Fruit fly (Drosophila melanogaster) whole organism, embryonic: ENCODE measurements around the gene CG10470.

Experiments
- Awh ChIP-seq: fragments of 200-800 bp; sonication (Bioruptor generic); IDR thresholded peaks from 2 replicates; pipeline ENCODE4, ENCODE4 v1.3.6; 2022; ENCODE audit warnings: missing biosample characterization, missing genetic modification characterization
- CG10209 ChIP-seq: fragments of 200-800 bp; sonication (Bioruptor generic); optimal IDR thresholded peaks from 3 replicates; lab custom pipeline; 2017; ENCODE audit warnings: missing biosample characterization, mild to moderate bottlenecking, missing genetic modification characterization, missing genetic modification reagents
- CG10321 ChIP-seq: fragments of 200-800 bp; sonication (Bioruptor generic); IDR thresholded peaks from 2 replicates; pipeline ENCODE4 v1.3.6; 2022; ENCODE audit warnings: missing biosample characterization, missing genetic modification characterization
- CG12659 ChIP-seq: fragments of 200-800 bp; sonication (Bioruptor generic); optimal IDR thresholded peaks from 3 replicates; lab custom pipeline; 2017; ENCODE audit warnings: mild to moderate bottlenecking, missing biosample characterization, missing genetic modification reagents, missing genetic modification characterization
- CG12744 ChIP-seq: fragments of 200-800 bp; sonication (Bioruptor generic); optimal IDR thresholded peaks from 2 replicates; lab custom pipeline; 2016; ENCODE audit warnings: missing biosample characterization, missing genetic modification characterization
- CG16813 ChIP-seq: fragments of 200-800 bp; sonication (Bioruptor generic); IDR thresholded peaks from 3 replicates; pipeline ENCODE4 v1.3.6; 2022; ENCODE audit warnings: missing biosample characterization, missing genetic modification characterization; ENCODE audit not compliant: partially characterized antibody
- CG17328 ChIP-seq: fragments of 200-800 bp; sonication (Bioruptor generic); IDR thresholded peaks from 2 replicates; pipeline ENCODE4 v1.3.6; 2022; ENCODE audit warnings: missing biosample characterization, missing genetic modification characterization
- CG17359 ChIP-seq: fragments of 200-800 bp; sonication (Bioruptor generic); optimal IDR thresholded peaks from 3 replicates; lab custom pipeline; 2018; ENCODE audit warnings: missing biosample characterization, mild to moderate bottlenecking, missing genetic modification characterization, moderate library complexity
- CG17802 ChIP-seq: fragments of 200-800 bp; sonication (Bioruptor generic); optimal IDR thresholded peaks from 2 replicates; lab custom pipeline; 2018; ENCODE audit warnings: missing biosample characterization, mild to moderate bottlenecking, missing genetic modification characterization, moderate library complexity
- CG18262 ChIP-seq: fragments of 200-800 bp; optimal IDR thresholded peaks from 3 replicates; lab custom pipeline; 2019; ENCODE audit warnings: missing biosample characterization, mild to moderate bottlenecking, missing genetic modification characterization, moderate library complexity
- CG2116 ChIP-seq: fragments of 200-800 bp; sonication (Bioruptor generic); optimal IDR thresholded peaks from 3 replicates; lab custom pipeline; 2018; ENCODE audit warnings: missing biosample characterization, mild to moderate bottlenecking, missing genetic modification characterization
- CG2120 ChIP-seq: fragments of 200-800 bp; sonication (Bioruptor generic); optimal IDR thresholded peaks from 3 replicates; lab custom pipeline; 2016; ENCODE audit warnings: missing biosample characterization, missing genetic modification characterization
- CG2199 ChIP-seq: fragments of 200-800 bp; sonication (Bioruptor generic); IDR thresholded peaks from 3 replicates; pipeline ENCODE4 v1.3.6; 2022; ENCODE audit warnings: missing biosample characterization, missing genetic modification characterization
- CG2678 ChIP-seq: fragments of 200-800 bp; sonication (Bioruptor generic); optimal IDR thresholded peaks from 3 replicates; lab custom pipeline; 2019; ENCODE audit warnings: missing biosample characterization, mild to moderate bottlenecking, missing genetic modification characterization, moderate library complexity
- CG30020 ChIP-seq: fragments of 200-800 bp; optimal IDR thresholded peaks from 2 replicates; lab custom pipeline; 2019; ENCODE audit warnings: missing biosample characterization, mild to moderate bottlenecking, missing genetic modification characterization, moderate library complexity
- CG30431 ChIP-seq: fragments of 200-800 bp; sonication (Bioruptor generic); optimal IDR thresholded peaks from 2 replicates; lab custom pipeline; 2017; ENCODE audit warnings: missing biosample characterization, missing genetic modification characterization
- CG3726 ChIP-seq: fragments of 200-800 bp; sonication (Bioruptor generic); IDR thresholded peaks from 3 replicates; pipeline ENCODE4, ENCODE4 v1.3.6; 2022; ENCODE audit warnings: missing biosample characterization, missing genetic modification characterization
- CG4360 ChIP-seq: fragments of 200-800 bp; sonication (Bioruptor generic); IDR thresholded peaks from 2 replicates; pipeline ENCODE4 v1.3.6; 2022; ENCODE audit warnings: missing biosample characterization, missing genetic modification characterization
- CG4820 ChIP-seq: fragments of 200-800 bp; sonication (Bioruptor generic); optimal IDR thresholded peaks from 3 replicates; lab custom pipeline; 2016; ENCODE audit warnings: missing biosample characterization, missing genetic modification characterization
- CG7357 ChIP-seq: fragments of 200-800 bp; sonication (Bioruptor generic); IDR thresholded peaks from 3 replicates; pipeline ENCODE4 v1.3.6; 2022; ENCODE audit warnings: missing biosample characterization, missing genetic modification characterization
- CG7928 ChIP-seq: fragments of 200-800 bp; sonication (Bioruptor generic); optimal IDR thresholded peaks from 2 replicates; lab custom pipeline; 2017; ENCODE audit warnings: missing biosample characterization, mild to moderate bottlenecking, missing genetic modification characterization
- CG8290 ChIP-seq, 3 experiments: fragments of 200-800 bp; sonication (Bioruptor generic); optimal IDR thresholded peaks; 2 replicates each; lab custom pipeline; 2016 to 2019; ENCODE audit warnings: missing biosample characterization in 3 of 3, missing genetic modification characterization in 3 of 3, mild to moderate bottlenecking in 2 of 3, moderate library complexity in 1 of 3
- CG8924 ChIP-seq: fragments of 200-800 bp; optimal IDR thresholded peaks from 3 replicates; lab custom pipeline; 2019; ENCODE audit warnings: missing biosample characterization, mild to moderate bottlenecking, missing genetic modification characterization, moderate library complexity
- CG9876 ChIP-seq: fragments of 200-800 bp; sonication (Bioruptor generic); optimal IDR thresholded peaks from 2 replicates; lab custom pipeline; 2016; ENCODE audit warnings: missing biosample characterization, missing genetic modification characterization
- D ChIP-seq, 2 experiments: fragments of 200-800 bp in 1 of 2; fragments of >200 bp in 1 of 2; sonication (Bioruptor generic) in 1 of 2; optimal IDR thresholded peaks; 2 replicates in 1 of 2; 3 replicates in 1 of 2; lab custom pipeline; 2017; ENCODE audit warnings: mild to moderate bottlenecking in 1 of 2, missing biosample characterization in 1 of 2, missing genetic modification characterization in 1 of 2, missing genetic modification reagents in 1 of 2
- Dbx ChIP-seq: fragments of 200-800 bp; sonication (Bioruptor generic); IDR thresholded peaks from 3 replicates; pipeline ENCODE4 v1.3.6; 2022; ENCODE audit warnings: missing biosample characterization, missing genetic modification characterization
- Ets97D ChIP-seq: fragments of 200-800 bp; sonication (Bioruptor generic); optimal IDR thresholded peaks from 3 replicates; lab custom pipeline; 2016; ENCODE audit warnings: missing biosample characterization, missing genetic modification characterization
- Fer1 ChIP-seq: fragments of 200-800 bp; sonication (Bioruptor generic); optimal IDR thresholded peaks from 2 replicates; lab custom pipeline; 2017; ENCODE audit warnings: missing biosample characterization, mild to moderate bottlenecking, missing genetic modification characterization
- HHEX ChIP-seq: fragments of 200-800 bp; sonication (Bioruptor generic); optimal IDR thresholded peaks from 3 replicates; lab custom pipeline; 2017; ENCODE audit warnings: missing biosample characterization, mild to moderate bottlenecking, missing genetic modification characterization, missing genetic modification reagents
- HmgD ChIP-seq: fragments of 200-800 bp; sonication (Bioruptor generic); optimal IDR thresholded peaks from 3 replicates; lab custom pipeline; 2016; ENCODE audit warnings: missing biosample characterization, missing genetic modification characterization
- Hmx ChIP-seq: fragments of 200-800 bp; sonication (Bioruptor generic); optimal IDR thresholded peaks from 2 replicates; lab custom pipeline; 2016; ENCODE audit warnings: missing biosample characterization, missing genetic modification characterization
- Meics ChIP-seq: fragments of 200-800 bp; sonication (Bioruptor generic); optimal IDR thresholded peaks from 2 replicates; lab custom pipeline; 2017; ENCODE audit warnings: missing biosample characterization, mild to moderate bottlenecking, missing genetic modification characterization
- PHDP ChIP-seq: fragments of 200-800 bp; sonication (Bioruptor generic); optimal IDR thresholded peaks from 3 replicates; lab custom pipeline; 2018; ENCODE audit warnings: missing biosample characterization, mild to moderate bottlenecking, missing genetic modification characterization, moderate library complexity
- Rfx ChIP-seq: fragments of 200-800 bp; sonication (Bioruptor generic); IDR thresholded peaks from 2 replicates; pipeline ENCODE4 v1.3.6; 2022; ENCODE audit warnings: missing biosample characterization, missing genetic modification characterization
- Six4 ChIP-seq: fragments of 200-800 bp; sonication (Bioruptor generic); optimal IDR thresholded peaks from 2 replicates; lab custom pipeline; 2016; ENCODE audit warnings: missing biosample characterization, missing genetic modification characterization
- bowl ChIP-seq: fragments of 200-800 bp; sonication (Bioruptor generic); IDR thresholded peaks from 2 replicates; pipeline ENCODE4 v1.3.6; 2022; ENCODE audit warnings: missing biosample characterization, missing genetic modification characterization
- caup ChIP-seq: fragments of 200-800 bp; sonication (Bioruptor generic); optimal IDR thresholded peaks from 3 replicates; lab custom pipeline; 2017; ENCODE audit warnings: missing biosample characterization, mild to moderate bottlenecking, missing genetic modification characterization, moderate library complexity; ENCODE audit not compliant: severe bottlenecking
- chif ChIP-seq, 2 experiments: fragments of 200-800 bp; sonication (Bioruptor generic); optimal IDR thresholded peaks; 3 replicates each; lab custom pipeline; 2016; ENCODE audit warnings: missing biosample characterization in 2 of 2, missing genetic modification characterization in 2 of 2
- chm ChIP-seq: fragments of 200-800 bp; sonication (Bioruptor generic); IDR thresholded peaks from 2 replicates; pipeline ENCODE4 v1.3.6; 2022; ENCODE audit warnings: missing biosample characterization, missing genetic modification characterization
- danr ChIP-seq: fragments of 200-800 bp; sonication (Bioruptor generic); IDR thresholded peaks from 2 replicates; pipeline ENCODE4 v1.3.6; 2022; ENCODE audit warnings: missing biosample characterization, missing genetic modification characterization
- fd3F ChIP-seq: fragments of 200-800 bp; sonication (Bioruptor generic); optimal IDR thresholded peaks from 2 replicates; lab custom pipeline; 2018; ENCODE audit warnings: missing biosample characterization, mild to moderate bottlenecking, missing genetic modification characterization, moderate library complexity
- lab ChIP-seq: fragments of 200-800 bp; sonication (Bioruptor generic); optimal IDR thresholded peaks from 3 replicates; lab custom pipeline; 2017; ENCODE audit warnings: missing biosample characterization, missing genetic modification characterization, mild to moderate bottlenecking, moderate library complexity, missing genetic modification reagents
- pb ChIP-seq: fragments of 200-800 bp; sonication (Bioruptor generic); optimal IDR thresholded peaks from 3 replicates; lab custom pipeline; 2016; ENCODE audit warnings: missing biosample characterization, missing genetic modification characterization
- pita ChIP-seq: fragments of 200-800 bp; sonication (Bioruptor generic); optimal IDR thresholded peaks from 2 replicates; lab custom pipeline; 2017; ENCODE audit warnings: missing biosample characterization, mild to moderate bottlenecking, missing genetic modification characterization
- pros ChIP-seq: fragments of 200-800 bp; sonication (Bioruptor generic); optimal IDR thresholded peaks from 3 replicates; lab custom pipeline; 2019; ENCODE audit warnings: missing biosample characterization, mild to moderate bottlenecking, missing genetic modification characterization, moderate library complexity
- pzg ChIP-seq: fragments of 200-800 bp; sonication (Bioruptor generic); optimal IDR thresholded peaks from 3 replicates; lab custom pipeline; 2018; ENCODE audit warnings: missing biosample characterization, mild to moderate bottlenecking, missing genetic modification characterization, moderate library complexity
- sim ChIP-seq: fragments of 200-800 bp; sonication (Bioruptor generic); IDR thresholded peaks from 2 replicates; pipeline ENCODE4 v1.3.6; 2022; ENCODE audit warnings: missing biosample characterization, missing genetic modification characterization
- trh ChIP-seq: fragments of 200-800 bp; sonication (Bioruptor generic); optimal IDR thresholded peaks from 2 replicates; lab custom pipeline; 2016; ENCODE audit warnings: missing biosample characterization, missing genetic modification characterization
- vfl ChIP-seq: fragments of 200-800 bp; sonication (Bioruptor generic); optimal IDR thresholded peaks from 2 replicates; lab custom pipeline; 2016; ENCODE audit warnings: missing biosample characterization, missing genetic modification characterization

CG10470 gene

DNA sequence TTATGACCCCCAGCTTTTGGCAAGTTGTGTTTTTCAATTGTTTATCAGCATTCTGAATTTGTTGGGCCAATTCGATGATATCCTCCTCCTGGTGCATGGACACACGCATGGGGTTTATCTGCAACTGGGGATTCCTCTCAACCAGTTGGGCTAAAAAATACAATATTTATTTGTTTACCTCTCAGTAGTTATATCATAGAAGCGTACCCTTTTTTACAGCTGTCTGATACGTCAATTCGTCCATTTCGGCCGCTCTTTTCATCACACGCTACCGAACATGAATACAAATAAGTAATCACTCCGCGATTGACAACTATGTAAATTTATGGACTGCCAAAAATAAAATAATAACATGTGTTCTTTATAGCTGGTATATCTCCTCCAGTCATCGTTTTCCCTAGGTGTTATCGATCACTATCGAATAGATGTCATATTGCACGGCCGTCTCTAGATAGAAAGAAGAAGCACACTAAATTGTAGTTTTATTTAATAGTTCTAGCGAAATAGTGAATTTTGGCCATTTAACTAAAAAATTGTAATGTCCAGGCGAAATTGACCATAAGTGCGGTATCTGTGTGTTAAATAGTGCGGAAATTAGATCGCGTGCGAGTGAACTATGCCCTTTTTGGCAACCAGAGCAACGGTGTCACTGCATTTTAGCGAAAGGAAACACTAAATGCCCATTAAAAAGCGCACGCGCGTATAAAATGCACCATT, 14.5 kb upstream of the CG10470 start, which contains the start of the genes mib2 and CG31800 (continued):
- TF ChIP-seq pita (GFP tag; lab: Kevin White, UChicago) (no peak), Awh (GFP tag; lab: Robert Waterston, UW) (no peak), chm (GFP tag; lab: Robert Waterston, UW) (0 out of 2 replicates have a peak, but pooled peaks have one; percentile 38), Hmx (no peak), fd3F (no peak), trh (GFP tag; lab: Kevin White, UChicago) (no peak), CG16813 (GFP tag; lab: Robert Waterston, UW) (peak; percentile 76), CG4360 (GFP tag; lab: Robert Waterston, UW) (no peak), Fer1 (GFP tag; lab: Kevin White, UChicago) (no peak), CG2120 (GFP tag; lab: Kevin White, UChicago) (peak; percentile 42), Six4 (GFP tag; lab: Kevin White, UChicago) (no peak), Dbx (GFP tag; lab: Robert Waterston, UW) (no peak), caup (GFP tag; lab: Kevin White, UChicago) (no peak), CG17359 (no peak), CG8290 (GFP tag; optimal IDR thresholded peaks at IDR 0.05; lab: Kevin White, UChicago) (peak; percentile 29), CG8290 (tag; optimal IDR thresholded peaks at IDR 0.05; lab: Kevin White, UChicago) (peak in 1 of 2 experiments; percentile 49), CG12659 (GFP tag; lab: Kevin White, UChicago) (peak; percentile 40), pzg (GFP tag; lab: Kevin White, UChicago) (peak; percentile 63), pb (no peak), CG12744 (no peak), CG4820 (no peak), lab (GFP tag; lab: Kevin White, UChicago) (no peak), CG8924 (tag; lab: Kevin White, UChicago) (peak; percentile 16), HHEX (GFP tag; lab: Kevin White, UChicago) (no peak), PHDP (tag; lab: Kevin White, UChicago) (no peak), D (optimal IDR thresholded peaks at IDR 0.05; lab: Kevin White, UChicago) (no peak), D (GFP tag; optimal IDR thresholded peaks at IDR 0.05; lab: Kevin White, UChicago) (no peak), CG9876 (no peak), chif (GFP tag; optimal IDR thresholded peaks at IDR 0.05; lab: Kevin White, UChicago) (no peak), CG17328 (GFP tag; lab: Robert Waterston, UW) (no peak), CG30020 (peak; percentile 39), vfl (GFP tag; lab: Kevin White, UChicago) (no peak), CG7928 (GFP tag; lab: Kevin White, UChicago) (no peak), pros (no peak), CG30431 (GFP tag; lab: Kevin White, UChicago) (no peak), Ets97D (GFP tag; lab: Kevin White, UChicago) (peak; percentile 8), CG2678 (tag; lab: Kevin White, UChicago) (no peak), CG2199 (GFP tag; lab: Robert Waterston, UW) (0 out of 3 replicates have a peak, but pooled peaks have one; percentile 53), HmgD (GFP tag; lab: Kevin White, UChicago) (no peak), CG3726 (GFP tag; lab: Robert Waterston, UW) (no peak), CG10209 (no peak), CG17802 (tag; lab: Kevin White, UChicago) (no peak), sim (no peak), CG7357 (GFP tag; lab: Robert Waterston, UW) (no peak), Rfx (GFP tag; lab: Robert Waterston, UW) (no peak), CG18262 (tag; lab: Kevin White, UChicago) (no peak), bowl (GFP tag; lab: Robert Waterston, UW) (no peak), Meics (GFP tag; lab: Kevin White, UChicago) (no peak), CG10321 (GFP tag; lab: Robert Waterston, UW) (no peak), danr (no peak), CG2116 (peak; percentile 73)
